Worm (Caenorhabditis elegans) whole organism, midembryonic: ENCODE data around the gene cest-13.

Source experiments
- flt-1 ChIP-seq: fragments of 200-800 bp; sonication (Bioruptor generic); IDR thresholded peaks from 2 replicates; pipeline ENCODE4 v1.3.6; 2022; ENCODE audit warnings: missing genetic modification characterization, missing compliant biosample characterization
- klf-2 ChIP-seq: fragments of 200-800 bp; sonication (Bioruptor generic); conservative IDR thresholded peaks from 2 replicates; pipeline ENCODE4 v1.3.6; 2022; ENCODE audit warnings: missing genetic modification reagents, missing genetic modification characterization, missing compliant biosample characterization
- med-1 ChIP-seq: sonication (generic microtip); optimal IDR thresholded peaks from 2 replicates; lab custom pipeline; 2017; ENCODE audit warnings: missing genetic modification characterization, mild to moderate bottlenecking, missing compliant biosample characterization, antibody characterized with exemption, missing genetic modification reagents; ENCODE audit not compliant: insufficient read depth
- ref-1 ChIP-seq: fragments of 200-800 bp; sonication (Bioruptor generic); conservative IDR thresholded peaks from 2 replicates; pipeline ENCODE4 v1.3.6; 2022; ENCODE audit warnings: missing genetic modification reagents, missing genetic modification characterization, missing compliant biosample characterization
- tab-1 ChIP-seq: fragments of 200-800 bp; sonication (Bioruptor generic); IDR thresholded peaks from 2 replicates; pipeline ENCODE4 v1.3.6; 2022; ENCODE audit warnings: missing genetic modification characterization, missing compliant biosample characterization

ce11 chrX:13747997-13748396, 12.0 kb upstream of the cest-13 start:
- TF ChIP-seq flt-1 (GFP tag; lab: Robert Waterston, UW): no peak
- no peak for TF ChIP-seq tab-1 (GFP tag; lab: Robert Waterston, UW)
- no peak for TF ChIP-seq med-1
- TF ChIP-seq klf-2 (GFP tag; lab: Robert Waterston, UW): no peak
- no peak for TF ChIP-seq ref-1 (GFP tag; lab: Robert Waterston, UW)
